Fruit fly (Drosophila melanogaster): ENCODE measurements around the gene tow.

tow gene

DNA sequence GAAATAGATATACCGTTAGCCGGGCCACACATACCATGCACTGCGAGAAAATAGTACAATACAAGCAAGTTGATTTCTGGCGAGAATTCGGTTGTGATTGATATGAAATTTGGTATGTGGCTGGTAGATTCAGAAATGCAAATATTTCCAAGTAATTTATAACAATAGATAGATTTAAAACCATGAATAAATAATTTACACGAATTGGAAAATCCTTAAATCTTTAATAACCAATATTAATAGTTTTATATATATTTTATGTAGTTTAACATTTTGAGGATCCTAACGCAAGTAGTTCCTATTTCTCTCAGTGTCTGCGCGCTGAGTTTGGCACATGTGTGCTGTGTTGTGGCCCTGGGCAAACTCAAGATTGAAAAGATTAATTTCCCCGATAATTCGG is 39.2 kb downstream of the tow start (continued):
- TF ChIP-seq CG11723 (GFP tag; optimal IDR thresholded peaks at IDR 0.05) (no peak), CG1602 (GFP tag; optimal IDR thresholded peaks at IDR 0.05) (peak; percentile 55), MESR4 (GFP tag; optimal IDR thresholded peaks at IDR 0.05) (no peak), CG10431 (GFP tag; optimal IDR thresholded peaks at IDR 0.05) (no peak), CG8089 (GFP tag; optimal IDR thresholded peaks at IDR 0.05) (no peak), fd64A (GFP tag; optimal IDR thresholded peaks at IDR 0.05) (no peak), Meics (GFP tag; optimal IDR thresholded peaks at IDR 0.05) (no peak), CG9876 (GFP tag; optimal IDR thresholded peaks at IDR 0.05) (no peak), CG11504 (tag; optimal IDR thresholded peaks at IDR 0.05) (peak; percentile 49), Bgb (GFP tag; IDR thresholded peaks at IDR 0.05; ENCODE audit: partially characterized antibody) (no peak), HLHmδ (GFP tag; optimal IDR thresholded peaks at IDR 0.05) (no peak), CG18599 (GFP tag; optimal IDR thresholded peaks at IDR 0.05) (peak; percentile 16), CG30020 (tag; optimal IDR thresholded peaks at IDR 0.05) (no peak), Lhr (GFP tag; optimal IDR thresholded peaks at IDR 0.05) (peak; percentile 30), eve (GFP tag; optimal IDR thresholded peaks at IDR 0.05) (peak in 1 of 2 experiments; percentile 60), org-1 (GFP tag; optimal IDR thresholded peaks at IDR 0.05) (peak; percentile 25), phol (tag; optimal IDR thresholded peaks at IDR 0.05) (peak; percentile 66), CG4328 (GFP tag; optimal IDR thresholded peaks at IDR 0.05) (no peak), cas (GFP tag; IDR thresholded peaks at IDR 0.05) (no peak), dpn (GFP tag; optimal IDR thresholded peaks at IDR 0.05) (peak in 1 of 2 experiments; percentile 30), Sry-β (GFP tag; optimal IDR thresholded peaks at IDR 0.05) (no peak), Rx (GFP tag; IDR thresholded peaks at IDR 0.05) (no peak), CG18262 (tag; optimal IDR thresholded peaks at IDR 0.05) (peak; percentile 79), CG4730 (GFP tag; IDR thresholded peaks at IDR 0.05) (no peak), tio (GFP tag; optimal IDR thresholded peaks at IDR 0.05) (peak; percentile 59), CG6683 (GFP tag; optimal IDR thresholded peaks at IDR 0.05) (no peak), ash1 (GFP tag; optimal IDR thresholded peaks at IDR 0.05) (no peak), Nf-YC (tag; optimal IDR thresholded peaks at IDR 0.05) (no peak), row (GFP tag; IDR thresholded peaks at IDR 0.05) (peak; percentile 52), CG9932 (GFP tag; IDR thresholded peaks at IDR 0.05) (no peak), dm (GFP tag; optimal IDR thresholded peaks at IDR 0.05) (no peak), knrl (GFP tag; IDR thresholded peaks at IDR 0.05; ENCODE audit: partially characterized antibody) (no peak), CG32532 (GFP tag; IDR thresholded peaks at IDR 0.05) (no peak), psq (GFP tag; optimal IDR thresholded peaks at IDR 0.05) (no peak), mirr (GFP tag; optimal IDR thresholded peaks at IDR 0.05) (no peak), eyg (GFP tag; optimal IDR thresholded peaks at IDR 0.05) (no peak), CG1647 (GFP tag; optimal IDR thresholded peaks at IDR 0.05) (no peak), amos (GFP tag; IDR thresholded peaks at IDR 0.05; ENCODE audit: partially characterized antibody) (no peak), ap (GFP tag; IDR thresholded peaks at IDR 0.05) (no peak), CG33213 (GFP tag; optimal IDR thresholded peaks at IDR 0.05) (no peak), CG11247 (GFP tag; IDR thresholded peaks at IDR 0.05) (no peak), CG12769 (tag; optimal IDR thresholded peaks at IDR 0.05) (no peak), CG9215 (GFP tag; IDR thresholded peaks at IDR 0.05) (no peak), CG12942 (GFP tag; optimal IDR thresholded peaks at IDR 0.05) (peak; percentile 2), kay (GFP tag; optimal IDR thresholded peaks at IDR 0.05) (no peak), CG34422 (GFP tag; IDR thresholded peaks at IDR 0.05) (no peak), bab2 (GFP tag; optimal IDR thresholded peaks at IDR 0.05) (peak; percentile 44), ham (GFP tag; IDR thresholded peaks at IDR 0.05) (no peak), CG3995 (GFP tag; optimal IDR thresholded peaks at IDR 0.05) (no peak), CG9727 (GFP tag; optimal IDR thresholded peaks at IDR 0.05) (peak; percentile 87), Max (GFP tag; optimal IDR thresholded peaks at IDR 0.05) (no peak), CG12236 (GFP tag; optimal IDR thresholded peaks at IDR 0.05) (no peak)
